Fruit fly (Drosophila melanogaster) whole organism, adult: ENCODE results near the gene Tsp.

Source experiments
- CG7045 ChIP-seq: fragments of 200-800 bp; sonication (Bioruptor generic); optimal IDR thresholded peaks from 2 replicates; lab custom pipeline; 2017; ENCODE audit warnings: missing biosample characterization, mild to moderate bottlenecking, missing genetic modification characterization
- Hr96 ChIP-seq: fragments of 200-800 bp; sonication (Bioruptor generic); optimal IDR thresholded peaks from 2 replicates; lab custom pipeline; 2016; ENCODE audit warnings: missing biosample characterization, missing genetic modification characterization

DNA sequence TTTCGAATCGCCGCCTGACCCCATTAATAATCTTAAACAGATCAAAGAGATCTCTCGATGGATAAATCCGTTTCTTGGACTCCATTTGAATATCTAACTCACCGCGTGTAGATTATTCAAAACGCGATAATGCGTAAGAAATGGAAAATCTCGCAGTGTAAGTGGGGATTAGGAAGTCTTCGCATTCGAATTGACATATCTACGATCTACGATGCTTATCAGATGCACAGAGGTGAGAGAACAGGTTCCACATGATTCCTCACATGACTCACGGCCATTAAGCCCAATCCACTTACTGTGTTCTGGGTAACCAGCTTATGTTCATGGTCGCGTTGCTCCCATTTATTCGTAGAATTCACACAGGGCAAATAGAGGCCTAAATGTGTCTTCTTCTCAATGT is 12.7 kb downstream of the Tsp start:
- TF ChIP-seq CG7045 (GFP tag; lab: Kevin White, UChicago) (no peak), Hr96 (no peak)
